Worm (Caenorhabditis elegans) whole organism, late embryonic: ENCODE measurements around the gene F37H8.6.
A peak's percentile ranks its signal among the peaks of the same experiment; 100 is the strongest.

Experiments
- C08G9.2 ChIP-seq: sonication (generic microtip); optimal IDR thresholded peaks from 2 replicates; lab custom pipeline; 2016; ENCODE audit warnings: mild to moderate bottlenecking, missing genetic modification characterization, moderate library complexity, missing compliant biosample characterization
- C38D4.7 ChIP-seq: fragments of 200-800 bp; sonication (Bioruptor generic); optimal IDR thresholded peaks from 2 replicates; lab custom pipeline; 2018; ENCODE audit warnings: mild to moderate bottlenecking, missing genetic modification characterization, moderate library complexity, missing compliant biosample characterization
- F13H6.1 ChIP-seq: sonication (generic microtip); optimal IDR thresholded peaks from 2 replicates; lab custom pipeline; 2016; ENCODE audit warnings: missing genetic modification characterization, missing compliant biosample characterization
- K02D7.2 ChIP-seq: sonication (generic microtip); optimal IDR thresholded peaks from 2 replicates; lab custom pipeline; 2017; ENCODE audit warnings: mild to moderate bottlenecking, missing genetic modification characterization, missing compliant biosample characterization
- T23F11.4 ChIP-seq: fragments of 200-800 bp; sonication (Bioruptor generic); optimal IDR thresholded peaks from 2 replicates; lab custom pipeline; 2018; ENCODE audit warnings: mild to moderate bottlenecking, missing genetic modification characterization, missing compliant biosample characterization
- Y22D7AL.16 ChIP-seq: sonication (generic microtip); optimal IDR thresholded peaks from 2 replicates; lab custom pipeline; 2016; ENCODE audit warnings: missing genetic modification characterization, missing compliant biosample characterization
- ama-1 ChIP-seq: fragments of 150-350 bp; optimal IDR thresholded peaks from 2 replicates; lab custom pipeline; 2014
- ceh-14 ChIP-seq: sonication (generic microtip); optimal IDR thresholded peaks from 2 replicates; lab custom pipeline; 2016; ENCODE audit warnings: missing genotype, missing genetic modification characterization, missing compliant biosample characterization
- ceh-19 ChIP-seq: fragments of 200-800 bp; sonication (Bioruptor generic); optimal IDR thresholded peaks from 2 replicates; lab custom pipeline; 2018; ENCODE audit warnings: mild to moderate bottlenecking, missing genetic modification characterization, missing compliant biosample characterization
- ceh-22 ChIP-seq: sonication (generic microtip); optimal IDR thresholded peaks from 2 replicates; lab custom pipeline; 2017; ENCODE audit warnings: missing biosample characterization, missing genetic modification characterization
- ceh-24 ChIP-seq: sonication (generic microtip); optimal IDR thresholded peaks from 2 replicates; lab custom pipeline; 2016; ENCODE audit warnings: mild to moderate bottlenecking, missing genetic modification characterization, missing compliant biosample characterization
- ceh-30 ChIP-seq: fragments of 150-350 bp; optimal IDR thresholded peaks from 2 replicates; lab custom pipeline; 2014; ENCODE audit warnings: missing biosample characterization, missing genetic modification characterization
- ceh-31 ChIP-seq: sonication (generic microtip); optimal IDR thresholded peaks from 2 replicates; lab custom pipeline; 2016; ENCODE audit warnings: missing genetic modification characterization, missing compliant biosample characterization
- ceh-48 ChIP-seq: sonication (generic microtip); optimal IDR thresholded peaks from 2 replicates; lab custom pipeline; 2016; ENCODE audit warnings: missing genetic modification characterization, inconsistent platforms, missing compliant biosample characterization
- ceh-9 ChIP-seq: sonication (generic microtip); optimal IDR thresholded peaks from 2 replicates; lab custom pipeline; 2016; ENCODE audit warnings: mild to moderate bottlenecking, missing genetic modification characterization, inconsistent platforms, missing compliant biosample characterization
- dmd-4 ChIP-seq: sonication (generic microtip); optimal IDR thresholded peaks from 2 replicates; lab custom pipeline; 2016; ENCODE audit warnings: borderline replicate concordance, missing genetic modification characterization, missing compliant biosample characterization
- dve-1 ChIP-seq: sonication (generic microtip); optimal IDR thresholded peaks from 2 replicates; lab custom pipeline; 2017; ENCODE audit warnings: antibody characterized with exemption, mild to moderate bottlenecking, missing genetic modification characterization, missing compliant biosample characterization
- elt-4 ChIP-seq: sonication (generic microtip); optimal IDR thresholded peaks from 2 replicates; lab custom pipeline; 2016; ENCODE audit warnings: missing genetic modification characterization, missing compliant biosample characterization
- eyg-1 ChIP-seq: sonication (generic microtip); optimal IDR thresholded peaks from 2 replicates; lab custom pipeline; 2016; ENCODE audit warnings: missing genotype, missing genetic modification characterization, missing compliant biosample characterization
- fax-1 ChIP-seq: sonication (generic microtip); optimal IDR thresholded peaks from 2 replicates; lab custom pipeline; 2016; ENCODE audit warnings: missing genotype, missing genetic modification characterization, missing compliant biosample characterization
- fkh-10 ChIP-seq: fragments of 150-350 bp; optimal IDR thresholded peaks from 2 replicates; lab custom pipeline; 2014; ENCODE audit warnings: missing biosample characterization, missing genetic modification reagents, missing genetic modification characterization
- fkh-6 ChIP-seq: sonication (generic microtip); optimal IDR thresholded peaks from 2 replicates; lab custom pipeline; 2016; ENCODE audit warnings: missing genetic modification characterization, missing compliant biosample characterization
- gmeb-2 ChIP-seq: sonication (generic microtip); optimal IDR thresholded peaks from 2 replicates; lab custom pipeline; 2016; ENCODE audit warnings: missing genetic modification characterization, inconsistent platforms, missing compliant biosample characterization
- hlh-15 ChIP-seq: sonication (generic microtip); optimal IDR thresholded peaks from 2 replicates; lab custom pipeline; 2016; ENCODE audit warnings: missing genetic modification characterization, missing compliant biosample characterization
- hlh-30 ChIP-seq: sonication (generic microtip); optimal IDR thresholded peaks from 2 replicates; lab custom pipeline; 2017; ENCODE audit warnings: antibody characterized with exemption, missing genetic modification characterization, missing compliant biosample characterization; ENCODE audit not compliant: insufficient read depth
- hlh-6 ChIP-seq: sonication (generic microtip); optimal IDR thresholded peaks from 2 replicates; lab custom pipeline; 2016; ENCODE audit warnings: missing genotype, missing genetic modification characterization, missing compliant biosample characterization
- madf-2 ChIP-seq: sonication (generic microtip); optimal IDR thresholded peaks from 2 replicates; lab custom pipeline; 2017; ENCODE audit warnings: missing genetic modification characterization, missing compliant biosample characterization
- nfya-1 ChIP-seq: sonication (generic microtip); optimal IDR thresholded peaks from 2 replicates; lab custom pipeline; 2017; ENCODE audit warnings: missing genetic modification characterization, mild to moderate bottlenecking, missing compliant biosample characterization, antibody characterized with exemption, moderate library complexity
- npax-4 ChIP-seq: sonication (generic microtip); optimal IDR thresholded peaks from 2 replicates; lab custom pipeline; 2016; ENCODE audit warnings: missing genetic modification characterization, missing compliant biosample characterization
- pqm-1 ChIP-seq: sonication (generic microtip); optimal IDR thresholded peaks from 2 replicates; lab custom pipeline; 2016; ENCODE audit warnings: missing genetic modification characterization, missing compliant biosample characterization
- sdc-2 ChIP-seq: sonication (generic microtip); optimal IDR thresholded peaks from 2 replicates; lab custom pipeline; 2016; ENCODE audit warnings: missing genotype, missing genetic modification characterization, missing compliant biosample characterization
- sox-4 ChIP-seq: sonication (generic microtip); optimal IDR thresholded peaks from 2 replicates; lab custom pipeline; 2017; ENCODE audit warnings: mild to moderate bottlenecking, missing genetic modification characterization, inconsistent platforms, missing compliant biosample characterization
- ttx-3 ChIP-seq: sonication (generic microtip); optimal IDR thresholded peaks from 2 replicates; lab custom pipeline; 2016; ENCODE audit warnings: missing genetic modification reagents, missing genetic modification characterization, missing compliant biosample characterization
- unc-3 ChIP-seq, 2 experiments: fragments of 200-800 bp in 1 of 2; sonication (Bioruptor generic) in 1 of 2; sonication (generic microtip) in 1 of 2; conservative IDR thresholded peaks in 1 of 2; optimal IDR thresholded peaks in 1 of 2; 2 replicates each; pipeline versions ENCODE4 v1.3.6 to Lab custom; 2016 to 2022; ENCODE audit warnings: missing compliant biosample characterization in 2 of 2, missing genetic modification characterization in 2 of 2, missing genetic modification reagents in 1 of 2
- unc-42 ChIP-seq: sonication (generic microtip); optimal IDR thresholded peaks from 2 replicates; lab custom pipeline; 2016; ENCODE audit warnings: missing genotype, missing genetic modification characterization, missing compliant biosample characterization
- unc-55 ChIP-seq: sonication (generic microtip); optimal IDR thresholded peaks from 2 replicates; lab custom pipeline; 2017; ENCODE audit warnings: missing biosample characterization, missing genetic modification reagents, missing genetic modification characterization
- ztf-16 ChIP-seq: sonication (generic microtip); optimal IDR thresholded peaks from 2 replicates; lab custom pipeline; 2017; ENCODE audit warnings: missing genetic modification characterization, missing compliant biosample characterization

Gene F37H8.6

ce11 chrII:11168893-11169292, 8.4 kb downstream of the F37H8.6 start:
- TF ChIP-seq ceh-31 (tag; lab: Kevin White, UChicago): peak; percentile 13
- TF ChIP-seq, all 69 proteins: peak for 1; not testable (repeated sequence) for 68

- TF ChIP-seq fax-1 (tag; lab: Kevin White, UChicago) (no peak), C08G9.2 (tag; lab: Kevin White, UChicago) (peak; percentile 18), ama-1 (peak; percentile 68), ceh-30 (tag; lab: Kevin White, UChicago) (no peak), ztf-16 (tag; lab: Kevin White, UChicago) (no peak), elt-4 (tag; lab: Kevin White, UChicago) (no peak), pqm-1 (tag; lab: Kevin White, UChicago) (no peak), eyg-1 (tag; lab: Kevin White, UChicago) (no peak)
- TF ChIP-seq, all 69 proteins: peak for 2
Measured at ce11 chrII:11167039-11167438, 10.2 kb downstream of the F37H8.6 start.

ce11 chrII:11166414-11166813, 10.9 kb downstream of the F37H8.6 start:
- TF ChIP-seq elt-4 (tag; lab: Kevin White, UChicago) (no peak), sdc-2 (no peak), F13H6.1 (tag; lab: Kevin White, UChicago) (no peak), ceh-48 (tag; lab: Kevin White, UChicago) (peak; percentile 49), C38D4.7 (GFP tag; lab: Kevin White, UChicago) (no peak), ceh-24 (no peak), madf-2 (tag; lab: Kevin White, UChicago) (no peak), unc-42 (tag; lab: Kevin White, UChicago) (peak; percentile 18), ceh-14 (tag; lab: Kevin White, UChicago) (no peak), hlh-15 (tag; lab: Kevin White, UChicago) (no peak), sox-4 (no peak), npax-4 (no peak), pqm-1 (tag; lab: Kevin White, UChicago) (no peak), ttx-3 (tag; lab: Kevin White, UChicago) (no peak), nfya-1 (tag; lab: Kevin White, UChicago) (peak; percentile 7), ztf-16 (tag; lab: Kevin White, UChicago) (no peak), ceh-31 (tag; lab: Kevin White, UChicago) (no peak), C08G9.2 (tag; lab: Kevin White, UChicago) (no peak), ceh-22 (tag; lab: Kevin White, UChicago) (no peak), Y22D7AL.16 (tag; lab: Kevin White, UChicago) (no peak), T23F11.4 (GFP tag; lab: Kevin White, UChicago) (no peak), dve-1 (tag; lab: Kevin White, UChicago) (no peak), eyg-1 (tag; lab: Kevin White, UChicago) (no peak), dmd-4 (tag; lab: Kevin White, UChicago) (no peak), unc-55 (GFP tag; lab: Kevin White, UChicago) (no peak), gmeb-2 (tag; lab: Kevin White, UChicago) (no peak)

- no peak for TF ChIP-seq ceh-48 (tag; lab: Kevin White, UChicago)
- no peak for TF ChIP-seq npax-4
- no peak for TF ChIP-seq hlh-30
- no peak for TF ChIP-seq unc-3 (GFP tag; conservative IDR thresholded peaks at IDR 0.05; lab: Robert Waterston, UW)
- TF ChIP-seq unc-3 (tag; optimal IDR thresholded peaks at IDR 0.05; lab: Kevin White, UChicago): no peak
- no peak for TF ChIP-seq fax-1 (tag; lab: Kevin White, UChicago)
- TF ChIP-seq hlh-6 (tag; lab: Kevin White, UChicago): no peak
- TF ChIP-seq unc-55 (GFP tag; lab: Kevin White, UChicago): no peak
- TF ChIP-seq, all 69 proteins: peak for 0
Measured at ce11 chrII:11163291-11163690, 14.0 kb downstream of the F37H8.6 start.

ce11 chrII:11162390-11162789, 14.9 kb downstream of the F37H8.6 start, which contains the start of gene ptr-13:
ptr-13 (minus strand) TSS chrII:11162481.
- no peak for TF ChIP-seq ceh-30 (tag; lab: Kevin White, UChicago)
- no peak for TF ChIP-seq fkh-6 (tag; lab: Kevin White, UChicago)
- no peak for TF ChIP-seq K02D7.2 (tag; lab: Kevin White, UChicago)
- no peak for TF ChIP-seq ama-1
- no peak for TF ChIP-seq fkh-10 (GFP tag; lab: Kevin White, UChicago)
- no peak for TF ChIP-seq F13H6.1 (tag; lab: Kevin White, UChicago)
- no peak for TF ChIP-seq ceh-19 (GFP tag; lab: Kevin White, UChicago)
- TF ChIP-seq ceh-31 (tag; lab: Kevin White, UChicago): no peak
- TF ChIP-seq nfya-1 (tag; lab: Kevin White, UChicago): no peak
- no peak for TF ChIP-seq fax-1 (tag; lab: Kevin White, UChicago)
- no peak for TF ChIP-seq ceh-9 (tag; lab: Kevin White, UChicago)
- no peak for TF ChIP-seq unc-42 (tag; lab: Kevin White, UChicago)
- no peak for TF ChIP-seq unc-3 (GFP tag; conservative IDR thresholded peaks at IDR 0.05; lab: Robert Waterston, UW)
- TF ChIP-seq unc-3 (tag; optimal IDR thresholded peaks at IDR 0.05; lab: Kevin White, UChicago): no peak
- no peak for TF ChIP-seq dmd-4 (tag; lab: Kevin White, UChicago)
- TF ChIP-seq unc-55 (GFP tag; lab: Kevin White, UChicago): no peak
